Worm (Caenorhabditis elegans) whole organism, L3 larva: Measurements from ENCODE around the gene Y65A5A.24.

Source experiments
- ceh-28 ChIP-seq: fragments of 150-350 bp; optimal IDR thresholded peaks from 2 replicates; lab custom pipeline; 2014; ENCODE audit warnings: missing biosample characterization, missing genetic modification reagents, missing genetic modification characterization
- egl-27 ChIP-seq: sonication (generic microtip); optimal IDR thresholded peaks from 4 replicates; lab custom pipeline; 2017; ENCODE audit warnings: missing biosample characterization, missing genetic modification reagents, missing genetic modification characterization
- eor-1 ChIP-seq, 2 experiments: fragments of 150-350 bp; optimal IDR thresholded peaks; 2 replicates each; lab custom pipeline; 2014 to 2018; ENCODE audit warnings: missing biosample characterization in 2 of 2, missing genetic modification characterization in 2 of 2
- lsy-12 ChIP-seq: sonication (generic microtip); optimal IDR thresholded peaks from 2 replicates; lab custom pipeline; 2016; ENCODE audit warnings: mild to moderate bottlenecking, missing genetic modification characterization, missing compliant biosample characterization
- nhr-12 ChIP-seq: fragments of 150-350 bp; optimal IDR thresholded peaks from 2 replicates; lab custom pipeline; 2014; ENCODE audit warnings: missing biosample characterization, missing genetic modification characterization
- sea-2 ChIP-seq: fragments of 150-350 bp; sonication (generic microtip); optimal IDR thresholded peaks from 4 replicates; lab custom pipeline; 2014; ENCODE audit warnings: missing biosample characterization, missing genetic modification reagents, missing genetic modification characterization

- TF ChIP-seq egl-27 (tag; lab: Kevin White, UChicago): no peak
- TF ChIP-seq lsy-12: no peak
- TF ChIP-seq nhr-12: no peak
- no peak for TF ChIP-seq sea-2 (GFP tag; lab: Kevin White, UChicago)
- no peak for TF ChIP-seq eor-1 (tag; optimal IDR thresholded peaks at IDR 0.05; lab: Kevin White, UChicago)
- no peak for TF ChIP-seq ceh-28 (tag; lab: Kevin White, UChicago)
Observed at ce11 chrIV:16370592-16370991, 23.2 kb upstream of the Y65A5A.24 start.
